Worm (Caenorhabditis elegans): ENCODE data around the gene dgn-3.

dgn-3 gene

DNA sequence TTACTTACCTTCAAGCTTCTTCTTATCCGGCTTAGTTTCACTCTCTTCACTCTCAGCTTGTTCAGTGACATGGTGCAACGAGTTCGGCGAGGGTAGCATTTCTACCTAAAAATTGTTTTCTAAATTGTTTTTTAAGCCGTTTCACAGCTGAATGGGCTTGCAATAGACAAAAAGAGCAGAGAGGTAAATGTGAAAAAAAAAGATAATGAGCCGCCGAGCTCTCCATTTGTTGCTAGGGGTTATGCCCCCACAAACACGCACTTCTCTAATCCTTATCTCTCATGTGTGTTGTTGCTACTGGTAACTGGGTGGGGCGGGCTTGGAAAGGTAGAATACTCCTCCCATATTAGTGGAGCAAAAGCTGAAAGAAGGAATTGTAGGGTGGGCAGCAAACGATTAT is 25.8 kb upstream of the dgn-3 start, which contains the start of gene C36C9.5:
TSS of gene C36C9.5 (minus strand) at position 101 of the 400 bp plus-strand sequence.
- TF ChIP-seq fos-1 (tag; optimal IDR thresholded peaks at IDR 0.05): no peak
- no peak for TF ChIP-seq nhr-12 (tag; optimal IDR thresholded peaks at IDR 0.05)
- no peak for TF ChIP-seq jun-1 (tag; optimal IDR thresholded peaks at IDR 0.05)
- no peak for TF ChIP-seq nhr-67 (tag; optimal IDR thresholded peaks at IDR 0.05)
- no peak for TF ChIP-seq ceh-28 (tag; optimal IDR thresholded peaks at IDR 0.05)
- no peak for TF ChIP-seq egl-5 (tag; optimal IDR thresholded peaks at IDR 0.05)
- no peak for TF ChIP-seq ceh-9 (tag; optimal IDR thresholded peaks at IDR 0.05)
- no peak for TF ChIP-seq eor-1 (tag; optimal IDR thresholded peaks at IDR 0.05)
- TF ChIP-seq ceh-16 (tag; optimal IDR thresholded peaks at IDR 0.05): no peak
- no peak for TF ChIP-seq nfya-1 (tag; optimal IDR thresholded peaks at IDR 0.05; ENCODE audit: insufficient read depth)
- TF ChIP-seq snpc-4 (tag; optimal IDR thresholded peaks at IDR 0.05): no peak
- no peak for TF ChIP-seq tbx-2 (tag; optimal IDR thresholded peaks at IDR 0.05)
- no peak for TF ChIP-seq R02D3.7 (tag; optimal IDR thresholded peaks at IDR 0.05)
- no peak for TF ChIP-seq unc-62 (GFP tag; optimal IDR thresholded peaks at IDR 0.05)
- no peak for TF ChIP-seq nhr-76 (tag; optimal IDR thresholded peaks at IDR 0.05)

- TF ChIP-seq fkh-2 (tag; optimal IDR thresholded peaks at IDR 0.05): no peak
- TF ChIP-seq lsy-12 (tag; optimal IDR thresholded peaks at IDR 0.05): no peak
- no peak for TF ChIP-seq nhr-11 (tag; optimal IDR thresholded peaks at IDR 0.05)
- no peak for TF ChIP-seq nhr-77 (tag; optimal IDR thresholded peaks at IDR 0.05)
- no peak for TF ChIP-seq mml-1 (tag; optimal IDR thresholded peaks at IDR 0.05)
- TF ChIP-seq ceh-9 (tag; optimal IDR thresholded peaks at IDR 0.05): no peak
- no peak for TF ChIP-seq elt-1 (tag; optimal IDR thresholded peaks at IDR 0.05)
- no peak for TF ChIP-seq nhr-25 (tag; optimal IDR thresholded peaks at IDR 0.05)
- TF ChIP-seq skn-1 (tag; optimal IDR thresholded peaks at IDR 0.05): no peak
- TF ChIP-seq fos-1 (tag; optimal IDR thresholded peaks at IDR 0.05): no peak
- TF ChIP-seq zag-1 (tag; optimal IDR thresholded peaks at IDR 0.05): no peak
- no peak for TF ChIP-seq mdl-1 (tag; optimal IDR thresholded peaks at IDR 0.05)
- no peak for TF ChIP-seq nhr-76 (tag; optimal IDR thresholded peaks at IDR 0.05)
- no peak for TF ChIP-seq egl-5 (tag; optimal IDR thresholded peaks at IDR 0.05)
- no peak for TF ChIP-seq hmg-11 (tag; optimal IDR thresholded peaks at IDR 0.05)
- no peak for TF ChIP-seq ZK546.5 (tag; optimal IDR thresholded peaks at IDR 0.05)
- TF ChIP-seq lin-15B (tag; optimal IDR thresholded peaks at IDR 0.05): no peak
- no peak for TF ChIP-seq unc-62 (GFP tag; optimal IDR thresholded peaks at IDR 0.05)
Observed at ce11 chrX:1706538-1706937, 23.1 kb upstream of the dgn-3 start, which contains the start of gene F07G6.5. TSS of gene F07G6.5 (minus strand) at chrX:1706638.

ce11 chrX:1712538-1712937 is 17.1 kb upstream of the dgn-3 start, which contains the start of gene fbxa-52:
TSS of gene fbxa-52 (minus strand) at chrX:1712638.
- TF ChIP-seq nhr-77 (tag; optimal IDR thresholded peaks at IDR 0.05) (no peak), lin-39 (tag; optimal IDR thresholded peaks at IDR 0.05) (no peak), pha-4 (tag; optimal IDR thresholded peaks at IDR 0.05) (no peak), skn-1 (tag; optimal IDR thresholded peaks at IDR 0.05) (no peak), fkh-2 (tag; optimal IDR thresholded peaks at IDR 0.05) (no peak), unc-62 (GFP tag; optimal IDR thresholded peaks at IDR 0.05) (no peak)

DNA sequence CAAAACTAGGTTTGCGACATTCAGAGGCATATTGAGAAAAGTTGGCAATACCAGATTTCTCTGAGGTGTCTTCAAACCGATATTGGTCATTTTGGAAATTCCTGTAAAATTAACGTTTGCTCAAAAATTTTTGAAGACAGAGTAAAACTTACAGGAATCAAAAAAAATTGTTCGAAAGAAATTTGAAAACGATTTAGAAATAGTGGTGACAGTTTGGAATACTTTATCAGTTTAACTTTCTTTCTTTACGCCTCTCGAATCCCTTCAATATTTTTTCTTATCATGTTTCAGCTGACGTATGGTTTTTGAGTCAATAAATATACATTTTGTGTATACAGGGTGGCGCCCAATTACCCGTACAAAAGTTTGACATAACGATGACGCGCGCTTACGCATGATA is 11.2 kb upstream of the dgn-3 start, which contains the start of gene fbxa-53:
TSS of gene fbxa-53 (minus strand) at position 101 of the 400 bp plus-strand sequence.
- TF ChIP-seq nhr-43 (tag; optimal IDR thresholded peaks at IDR 0.05; ENCODE audit: poor library complexity, severe bottlenecking) (no peak), egl-5 (tag; optimal IDR thresholded peaks at IDR 0.05) (no peak), hmg-11 (tag; optimal IDR thresholded peaks at IDR 0.05) (no peak), nhr-12 (tag; optimal IDR thresholded peaks at IDR 0.05) (no peak), nhr-77 (tag; optimal IDR thresholded peaks at IDR 0.05) (no peak), egl-27 (tag; optimal IDR thresholded peaks at IDR 0.05) (no peak), lin-39 (tag; optimal IDR thresholded peaks at IDR 0.05) (no peak), nhr-76 (tag; optimal IDR thresholded peaks at IDR 0.05) (no peak), mml-1 (tag; optimal IDR thresholded peaks at IDR 0.05) (no peak), pha-4 (tag; optimal IDR thresholded peaks at IDR 0.05) (no peak), nhr-23 (tag; optimal IDR thresholded peaks at IDR 0.05) (no peak), elt-2 (tag; optimal IDR thresholded peaks at IDR 0.05) (no peak), lin-15B (tag; optimal IDR thresholded peaks at IDR 0.05) (no peak), nhr-67 (tag; optimal IDR thresholded peaks at IDR 0.05) (no peak), eor-1 (tag; optimal IDR thresholded peaks at IDR 0.05) (no peak), unc-39 (tag; optimal IDR thresholded peaks at IDR 0.05) (no peak)
